Worm (Caenorhabditis elegans): ENCODE measurements around the gene nspb-4.

DNA sequence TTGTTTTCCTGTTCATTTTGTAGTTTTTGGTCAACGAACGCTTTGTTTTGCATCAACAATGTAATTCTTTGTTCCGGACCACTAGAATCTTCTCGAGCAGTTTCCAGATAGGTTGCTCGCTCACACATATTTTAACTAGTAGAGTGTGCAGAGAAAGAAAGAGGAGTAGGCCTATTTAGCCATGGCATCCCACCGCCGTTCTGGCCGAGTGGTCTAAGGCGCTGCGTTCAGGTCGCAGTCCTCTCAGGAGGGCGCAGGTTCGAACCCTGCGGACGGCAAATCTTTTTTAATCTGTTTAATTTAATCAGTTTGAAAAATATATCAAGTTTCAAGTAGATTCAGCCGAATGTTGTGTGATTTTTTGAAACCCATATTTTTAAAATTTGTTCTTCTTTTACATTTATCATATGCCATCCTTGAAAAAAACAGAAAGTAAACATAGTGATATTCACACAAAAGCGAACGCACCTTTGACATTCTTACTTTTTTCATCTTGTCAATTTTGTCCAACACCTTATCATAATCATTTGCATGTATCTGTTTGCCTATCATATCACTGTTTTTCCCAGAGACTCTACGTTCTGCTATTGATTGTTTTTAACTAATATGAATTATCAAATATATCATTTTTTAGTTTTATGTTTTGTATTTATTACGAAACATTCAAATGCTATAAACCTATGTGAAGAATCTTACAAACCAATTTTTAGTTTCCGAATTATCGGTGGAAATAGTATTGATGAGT lies 41.2 kb upstream of the nspb-4 start, which contains the start of gene try-3:
- TF ChIP-seq snpc-4 (tag; optimal IDR thresholded peaks at IDR 0.05): no peak
- TF ChIP-seq flh-1 (GFP tag; optimal IDR thresholded peaks at IDR 0.05): peak; percentile 49
- no peak for TF ChIP-seq pha-4 (tag; optimal IDR thresholded peaks at IDR 0.05)

All from whole organism, mixed stage, embryonic.